Fruit fly (Drosophila melanogaster) whole organism: Measurements from ENCODE around the gene CG16772.

ENCODE experiments used
- CG8478 ChIP-seq: fragments of >200 bp; optimal IDR thresholded peaks from 2 replicates; lab custom pipeline; 2018; ENCODE audit warnings: inconsistent platforms
- EcR ChIP-seq, 2 experiments: fragments of >200 bp; optimal IDR thresholded peaks; 2 replicates each; lab custom pipeline; 2017; ENCODE audit warnings: missing biosample characterization in 2 of 2, missing genetic modification characterization in 2 of 2, missing genetic modification reagents in 2 of 2
- psq ChIP-seq: fragments of >200 bp; optimal IDR thresholded peaks from 2 replicates; lab custom pipeline; 2017
- usp ChIP-seq: fragments of >200 bp; optimal IDR thresholded peaks from 2 replicates; lab custom pipeline; 2017; ENCODE audit warnings: missing biosample characterization, missing genetic modification characterization, mixed read lengths

dm6 chr2L:19947992-19948524 lies 14.4 kb upstream of the CG16772 start:
- TF ChIP-seq psq (lab: Kevin White, UChicago) (no peak), usp (no peak), CG8478 (lab: Kevin White, UChicago) (no peak), EcR (GFP tag; optimal IDR thresholded peaks at IDR 0.05; lab: Kevin White, UChicago) (no peak)
